Fruit fly (Drosophila melanogaster) whole organism, embryonic: ENCODE data around the gene Pgm1.

Experiments used
- Abd-B ChIP-seq: fragments of 200-800 bp; sonication (Bioruptor generic); optimal IDR thresholded peaks from 2 replicates; lab custom pipeline; 2018; ENCODE audit warnings: missing biosample characterization, mild to moderate bottlenecking, missing genetic modification characterization, moderate library complexity
- Ada2b ChIP-seq: fragments of 200-800 bp; sonication (Bioruptor generic); IDR thresholded peaks from 2 replicates; pipeline ENCODE4 v1.3.6; 2022; ENCODE audit warnings: missing biosample characterization, missing genetic modification characterization
- Blimp-1 ChIP-seq: fragments of 200-800 bp; sonication (Bioruptor generic); optimal IDR thresholded peaks from 3 replicates; lab custom pipeline; 2018; ENCODE audit warnings: missing biosample characterization, missing genetic modification characterization, mild to moderate bottlenecking, moderate library complexity, missing genetic modification reagents
- CG10321 ChIP-seq: fragments of 200-800 bp; sonication (Bioruptor generic); IDR thresholded peaks from 2 replicates; pipeline ENCODE4 v1.3.6; 2022; ENCODE audit warnings: missing biosample characterization, missing genetic modification characterization
- CG10543 ChIP-seq: fragments of 200-800 bp; sonication (Bioruptor generic); optimal IDR thresholded peaks from 3 replicates; lab custom pipeline; 2017; ENCODE audit warnings: missing biosample characterization, mild to moderate bottlenecking, missing genetic modification characterization, moderate library complexity
- CG10979 ChIP-seq: fragments of 200-800 bp; sonication (Bioruptor generic); optimal IDR thresholded peaks from 2 replicates; lab custom pipeline; 2018; ENCODE audit warnings: missing biosample characterization, mild to moderate bottlenecking, missing genetic modification characterization, moderate library complexity
- CG13424 ChIP-seq: fragments of 200-800 bp; sonication (Bioruptor generic); optimal IDR thresholded peaks from 2 replicates; lab custom pipeline; 2019; ENCODE audit warnings: missing biosample characterization, mild to moderate bottlenecking, missing genetic modification characterization, moderate library complexity
- CG14014 ChIP-seq: fragments of 200-800 bp; sonication (Bioruptor generic); IDR thresholded peaks from 2 replicates; pipeline ENCODE4 v1.3.6; 2022; ENCODE audit warnings: missing biosample characterization, missing genetic modification characterization
- CG14667 ChIP-seq: fragments of 200-800 bp; sonication (Bioruptor generic); IDR thresholded peaks from 2 replicates; pipeline ENCODE4 v1.3.6; 2022; ENCODE audit warnings: missing biosample characterization, missing genetic modification characterization
- CG1529 ChIP-seq: fragments of 200-800 bp; sonication (Bioruptor generic); optimal IDR thresholded peaks from 3 replicates; lab custom pipeline; 2018; ENCODE audit warnings: missing biosample characterization, missing genetic modification characterization
- CG1647 ChIP-seq: fragments of 200-800 bp; sonication (Bioruptor generic); optimal IDR thresholded peaks from 3 replicates; lab custom pipeline; 2016; ENCODE audit warnings: missing biosample characterization, missing genetic modification characterization
- CG17612 ChIP-seq: fragments of 200-800 bp; sonication (Bioruptor generic); IDR thresholded peaks from 2 replicates; pipeline ENCODE4 v1.3.6; 2022; ENCODE audit warnings: missing biosample characterization, missing genetic modification characterization
- CG17829 ChIP-seq: fragments of 200-800 bp; optimal IDR thresholded peaks from 2 replicates; lab custom pipeline; 2019; ENCODE audit warnings: missing biosample characterization, mild to moderate bottlenecking, missing genetic modification characterization, moderate library complexity
- CG18764 ChIP-seq: fragments of 200-800 bp; sonication (Bioruptor generic); optimal IDR thresholded peaks from 3 replicates; lab custom pipeline; 2016; ENCODE audit warnings: missing biosample characterization, missing genetic modification characterization
- CG31224 ChIP-seq: fragments of 200-800 bp; sonication (Bioruptor generic); IDR thresholded peaks from 2 replicates; pipeline ENCODE4 v1.3.6; 2022; ENCODE audit warnings: missing biosample characterization, missing genetic modification characterization
- CG31441 ChIP-seq: fragments of 200-800 bp; sonication (Bioruptor generic); IDR thresholded peaks from 2 replicates; pipeline ENCODE4 v1.3.6; 2022; ENCODE audit warnings: missing biosample characterization, missing genetic modification characterization
- CG7372 ChIP-seq: fragments of 200-800 bp; sonication (Bioruptor generic); IDR thresholded peaks from 2 replicates; pipeline ENCODE4 v1.3.6; 2022; ENCODE audit warnings: missing biosample characterization, missing genetic modification characterization
- CG8281 ChIP-seq: fragments of 200-800 bp; sonication (Bioruptor generic); optimal IDR thresholded peaks from 2 replicates; lab custom pipeline; 2018; ENCODE audit warnings: missing biosample characterization, mild to moderate bottlenecking, missing genetic modification characterization, moderate library complexity
- CG8765 ChIP-seq: fragments of 200-800 bp; sonication (Bioruptor generic); IDR thresholded peaks from 2 replicates; pipeline ENCODE4 v1.3.6; 2022; ENCODE audit warnings: missing biosample characterization, missing genetic modification characterization
- CG8924 ChIP-seq: fragments of 200-800 bp; optimal IDR thresholded peaks from 3 replicates; lab custom pipeline; 2019; ENCODE audit warnings: missing biosample characterization, mild to moderate bottlenecking, missing genetic modification characterization, moderate library complexity
- CG9609 ChIP-seq: fragments of 200-800 bp; sonication (Bioruptor generic); optimal IDR thresholded peaks from 3 replicates; lab custom pipeline; 2016; ENCODE audit warnings: missing biosample characterization, missing genetic modification characterization
- CG9727 ChIP-seq: fragments of 200-800 bp; sonication (Bioruptor generic); optimal IDR thresholded peaks from 3 replicates; lab custom pipeline; 2017; ENCODE audit warnings: missing biosample characterization, mild to moderate bottlenecking, missing genetic modification characterization
- CG9817 ChIP-seq: fragments of 200-800 bp; sonication (Bioruptor generic); optimal IDR thresholded peaks from 2 replicates; lab custom pipeline; 2018; ENCODE audit warnings: missing biosample characterization, mild to moderate bottlenecking, missing genetic modification characterization, moderate library complexity
- Dref ChIP-seq: fragments of 200-800 bp; sonication (Bioruptor generic); IDR thresholded peaks from 2 replicates; pipeline ENCODE4 v1.3.6; 2022; ENCODE audit warnings: missing biosample characterization, missing genetic modification characterization
- ERR ChIP-seq: fragments of 200-800 bp; sonication (Bioruptor generic); optimal IDR thresholded peaks from 2 replicates; lab custom pipeline; 2016; ENCODE audit warnings: missing biosample characterization, missing genetic modification characterization
- Ets65A ChIP-seq: fragments of 200-800 bp; sonication (Bioruptor generic); peaks from one replicate; lab custom pipeline; 2016; ENCODE audit warnings: missing biosample characterization, missing genetic modification characterization
- Fer1 ChIP-seq: fragments of 200-800 bp; sonication (Bioruptor generic); optimal IDR thresholded peaks from 2 replicates; lab custom pipeline; 2017; ENCODE audit warnings: missing biosample characterization, mild to moderate bottlenecking, missing genetic modification characterization
- GATAe ChIP-seq: fragments of 200-800 bp; sonication (Bioruptor generic); conservative IDR thresholded peaks from 2 replicates; pipeline ENCODE4 v1.3.6; 2022; ENCODE audit warnings: missing biosample characterization, missing genetic modification characterization
- Meics ChIP-seq: fragments of 200-800 bp; sonication (Bioruptor generic); optimal IDR thresholded peaks from 2 replicates; lab custom pipeline; 2017; ENCODE audit warnings: missing biosample characterization, mild to moderate bottlenecking, missing genetic modification characterization
- Oli ChIP-seq: fragments of 200-800 bp; sonication (Bioruptor generic); optimal IDR thresholded peaks from 2 replicates; lab custom pipeline; 2018; ENCODE audit warnings: missing biosample characterization, mild to moderate bottlenecking, missing genetic modification characterization, moderate library complexity
- Ptx1 ChIP-seq: fragments of 200-800 bp; sonication (Bioruptor generic); IDR thresholded peaks from 2 replicates; pipeline ENCODE4 v1.3.6; 2022; ENCODE audit warnings: missing biosample characterization, missing genetic modification characterization
- Ssrp ChIP-seq: fragments of 200-800 bp; sonication (Bioruptor generic); optimal IDR thresholded peaks from 2 replicates; lab custom pipeline; 2018; ENCODE audit warnings: missing biosample characterization, mild to moderate bottlenecking, missing genetic modification characterization, moderate library complexity
- abd-A ChIP-seq: fragments of 200-800 bp; sonication (Bioruptor generic); optimal IDR thresholded peaks from 3 replicates; lab custom pipeline; 2019; ENCODE audit warnings: missing biosample characterization, mild to moderate bottlenecking, missing genetic modification characterization, moderate library complexity
- chif ChIP-seq, 2 experiments: fragments of 200-800 bp; sonication (Bioruptor generic); optimal IDR thresholded peaks; 3 replicates each; lab custom pipeline; 2016; ENCODE audit warnings: missing biosample characterization in 2 of 2, missing genetic modification characterization in 2 of 2
- dati ChIP-seq: fragments of 200-800 bp; sonication (Bioruptor generic); IDR thresholded peaks from 2 replicates; pipeline ENCODE4 v1.3.6; 2022; ENCODE audit warnings: missing biosample characterization, missing genetic modification characterization
- dpn ChIP-seq, 2 experiments: fragments of 200-800 bp; sonication (Bioruptor generic); optimal IDR thresholded peaks; 3 replicates each; lab custom pipeline; 2016; ENCODE audit warnings: missing biosample characterization in 2 of 2, missing genetic modification characterization in 2 of 2
- grau ChIP-seq: fragments of 200-800 bp; optimal IDR thresholded peaks from 3 replicates; lab custom pipeline; 2019; ENCODE audit warnings: missing biosample characterization, mild to moderate bottlenecking, missing genetic modification characterization, moderate library complexity
- kay ChIP-seq: fragments of 200-800 bp; sonication (Bioruptor generic); optimal IDR thresholded peaks from 2 replicates; lab custom pipeline; 2016; ENCODE audit warnings: missing biosample characterization, missing genetic modification characterization
- lmd ChIP-seq: fragments of 200-800 bp; sonication (Bioruptor generic); IDR thresholded peaks from 2 replicates; pipeline ENCODE4 v1.3.6; 2022; ENCODE audit warnings: missing biosample characterization, missing genetic modification characterization
- mld ChIP-seq: fragments of 200-800 bp; sonication (Bioruptor generic); IDR thresholded peaks from 3 replicates; pipeline ENCODE4 v1.3.6; 2022; ENCODE audit warnings: missing biosample characterization, missing genetic modification characterization; ENCODE audit not compliant: partially characterized antibody
- onecut ChIP-seq: fragments of 200-800 bp; sonication (Bioruptor generic); IDR thresholded peaks from 2 replicates; pipeline ENCODE4 v1.3.6; 2022; ENCODE audit warnings: missing biosample characterization, missing genetic modification characterization
- sens-2 ChIP-seq: fragments of 200-800 bp; sonication (Bioruptor generic); IDR thresholded peaks from 2 replicates; pipeline ENCODE4 v1.3.6; 2022; ENCODE audit warnings: missing biosample characterization, missing genetic modification characterization
- slbo ChIP-seq: fragments of 200-800 bp; sonication (Bioruptor generic); IDR thresholded peaks from 2 replicates; pipeline ENCODE4 v1.3.6; 2022; ENCODE audit warnings: missing biosample characterization, missing genetic modification characterization
- tap ChIP-seq: fragments of 200-800 bp; optimal IDR thresholded peaks from 3 replicates; lab custom pipeline; 2019; ENCODE audit warnings: missing biosample characterization, mild to moderate bottlenecking, missing genetic modification characterization, moderate library complexity
- tgo ChIP-seq: fragments of 200-800 bp; sonication (Bioruptor generic); IDR thresholded peaks from 3 replicates; pipeline ENCODE4 v1.3.6; 2022; ENCODE audit warnings: missing biosample characterization, missing genetic modification characterization
- tll ChIP-seq, 2 experiments: fragments of 200-800 bp in 1 of 2; fragments of >200 bp in 1 of 2; sonication (Bioruptor generic) in 1 of 2; optimal IDR thresholded peaks; 2 replicates each; lab custom pipeline; 2017 to 2019; ENCODE audit warnings: missing biosample characterization in 2 of 2, missing genetic modification characterization in 2 of 2, mild to moderate bottlenecking in 1 of 2, moderate library complexity in 1 of 2
- ttk ChIP-seq: fragments of 200-800 bp; sonication (Bioruptor generic); IDR thresholded peaks from 2 replicates; pipeline ENCODE4 v2.1.2; 2022; ENCODE audit warnings: missing biosample characterization, missing genetic modification characterization
- unpg ChIP-seq: fragments of 200-800 bp; sonication (Bioruptor generic); optimal IDR thresholded peaks from 3 replicates; lab custom pipeline; 2018; ENCODE audit warnings: missing biosample characterization, mild to moderate bottlenecking, missing genetic modification characterization, moderate library complexity
- vnd ChIP-seq: fragments of 200-800 bp; sonication (Bioruptor generic); IDR thresholded peaks from 3 replicates; pipeline ENCODE4 v1.3.6; 2022; ENCODE audit warnings: missing biosample characterization, missing genetic modification characterization; ENCODE audit not compliant: partially characterized antibody
- vvl ChIP-seq: fragments of 200-800 bp; sonication (Bioruptor generic); IDR thresholded peaks from 2 replicates; pipeline ENCODE4 v1.3.6; 2022; ENCODE audit warnings: missing biosample characterization, missing genetic modification characterization
- wdn ChIP-seq: fragments of 200-800 bp; sonication (Bioruptor generic); IDR thresholded peaks from 2 replicates; pipeline ENCODE4 v1.3.6; 2022; ENCODE audit warnings: missing biosample characterization, missing genetic modification characterization

The Pgm1 gene

dm6 chr3L:16146539-16146934 is 18.2 kb upstream of the Pgm1 start (continued):
- TF ChIP-seq tll (GFP tag; optimal IDR thresholded peaks at IDR 0.05; lab: Kevin White, UChicago) (no peak), CG1647 (GFP tag; lab: Kevin White, UChicago) (no peak), CG9727 (GFP tag; lab: Kevin White, UChicago) (peak; percentile 50), vvl (GFP tag; lab: Robert Waterston, UW) (no peak), Dref (GFP tag; lab: Robert Waterston, UW) (no peak), Oli (tag; lab: Kevin White, UChicago) (peak; percentile 25), CG18764 (GFP tag; lab: Kevin White, UChicago) (no peak), tgo (GFP tag; lab: Robert Waterston, UW) (peak; percentile 22; the same call in 1 of the 3 replicates), Meics (GFP tag; lab: Kevin White, UChicago) (peak; percentile 58), GATAe (GFP tag; lab: Robert Waterston, UW) (no peak; the same call in 1 of the 2 replicates), kay (GFP tag; lab: Kevin White, UChicago) (peak; percentile 3), dpn (GFP tag; optimal IDR thresholded peaks at IDR 0.05; lab: Kevin White, UChicago) (peak in 1 of 2 experiments; percentile 0), Abd-B (GFP tag; lab: Kevin White, UChicago) (peak; percentile 3), CG1529 (GFP tag; lab: Kevin White, UChicago) (no peak), chif (GFP tag; optimal IDR thresholded peaks at IDR 0.05; lab: Kevin White, UChicago) (no peak), Blimp-1 (GFP tag; lab: Kevin White, UChicago) (no peak), sens-2 (GFP tag; lab: Robert Waterston, UW) (no peak), vnd (no peak), Fer1 (GFP tag; lab: Kevin White, UChicago) (peak; percentile 71), grau (tag; lab: Kevin White, UChicago) (peak; percentile 91), CG9609 (GFP tag; lab: Kevin White, UChicago) (no peak), CG7372 (GFP tag; lab: Robert Waterston, UW) (0 out of 2 replicates have a peak, but pooled peaks have one; percentile 25), CG10321 (GFP tag; lab: Robert Waterston, UW) (no peak), unpg (GFP tag; lab: Kevin White, UChicago) (peak; percentile 49), CG8765 (GFP tag; lab: Robert Waterston, UW) (no peak), wdn (GFP tag; lab: Robert Waterston, UW) (no peak), Ets65A (GFP tag; lab: Kevin White, UChicago) (peak; percentile 83), lmd (GFP tag; lab: Robert Waterston, UW) (peak; percentile 55; the same call in 1 of the 2 replicates), CG31441 (GFP tag; lab: Robert Waterston, UW) (peak; percentile 34; the same call in 1 of the 2 replicates), tap (tag; lab: Kevin White, UChicago) (no peak), CG31224 (no peak), CG17612 (GFP tag; lab: Robert Waterston, UW) (no peak), CG10979 (tag; lab: Kevin White, UChicago) (no peak), CG14014 (peak; percentile 43; the same call in 1 of the 2 replicates), dati (GFP tag; lab: Robert Waterston, UW) (no peak), Ssrp (peak; percentile 4), Ptx1 (GFP tag; lab: Robert Waterston, UW) (peak; percentile 63; the same call in 1 of the 2 replicates), CG14667 (GFP tag; lab: Robert Waterston, UW) (no peak), CG9817 (tag; lab: Kevin White, UChicago) (peak; percentile 60), onecut (no peak), ERR (GFP tag; lab: Kevin White, UChicago) (no peak), slbo (peak; percentile 67), CG8924 (peak; percentile 6), CG8281 (peak; percentile 18), Ada2b (GFP tag; lab: Robert Waterston, UW) (peak; percentile 31; the same call in 1 of the 2 replicates), CG10543 (GFP tag; lab: Kevin White, UChicago) (peak; percentile 70), ttk (no peak), abd-A (no peak), CG13424 (tag; lab: Kevin White, UChicago) (peak; percentile 55), mld (no peak), CG17829 (tag; lab: Kevin White, UChicago) (no peak)
